Fruit fly (Drosophila melanogaster): ENCODE measurements around the gene Cyp4c3.
A peak's percentile ranks its signal among the peaks of the same experiment; 100 is the strongest.

Gene Cyp4c3

dm6 chr3R:30928634-30929033, 34.8 kb downstream of the Cyp4c3 start:
- no peak for TF ChIP-seq CG10959 (GFP tag; IDR thresholded peaks at IDR 0.05)
- TF ChIP-seq NC2α (GFP tag; optimal IDR thresholded peaks at IDR 0.05): no peak
- TF ChIP-seq YL-1 (GFP tag; optimal IDR thresholded peaks at IDR 0.05): no peak
- TF ChIP-seq CG9437 (GFP tag; optimal IDR thresholded peaks at IDR 0.05): no peak
- no peak for TF ChIP-seq emc (GFP tag; optimal IDR thresholded peaks at IDR 0.05)
- TF ChIP-seq Max (GFP tag; optimal IDR thresholded peaks at IDR 0.05): no peak
- TF ChIP-seq Hr51 (GFP tag; optimal IDR thresholded peaks at IDR 0.05): no peak
- no peak for TF ChIP-seq klu (GFP tag; IDR thresholded peaks at IDR 0.05)
- TF ChIP-seq ab (GFP tag; optimal IDR thresholded peaks at IDR 0.05): no peak
- no peak for TF ChIP-seq fd96Cb (tag; optimal IDR thresholded peaks at IDR 0.05)
- TF ChIP-seq twi (tag; optimal IDR thresholded peaks at IDR 0.05): no peak
- no peak for TF ChIP-seq CG1024 (GFP tag; IDR thresholded peaks at IDR 0.05)
- no peak for TF ChIP-seq CG15269 (tag; optimal IDR thresholded peaks at IDR 0.05)
- no peak for TF ChIP-seq CG5953 (GFP tag; IDR thresholded peaks at IDR 0.05)
- TF ChIP-seq aop (GFP tag; IDR thresholded peaks at IDR 0.05): no peak
- no peak for TF ChIP-seq usp (GFP tag; optimal IDR thresholded peaks at IDR 0.05)
- no peak for TF ChIP-seq CG7556 (GFP tag; optimal IDR thresholded peaks at IDR 0.05)
- TF ChIP-seq cg (GFP tag; optimal IDR thresholded peaks at IDR 0.05): no peak
- TF ChIP-seq ewg (GFP tag; optimal IDR thresholded peaks at IDR 0.05): peak; percentile 37
- no peak for TF ChIP-seq CG11247 (GFP tag; IDR thresholded peaks at IDR 0.05)
- no peak for TF ChIP-seq knrl (GFP tag; IDR thresholded peaks at IDR 0.05; ENCODE audit: partially characterized antibody)
- TF ChIP-seq Dbx (GFP tag; IDR thresholded peaks at IDR 0.05): no peak
- TF ChIP-seq CG10565 (GFP tag; optimal IDR thresholded peaks at IDR 0.05): no peak
- TF ChIP-seq Vsx1 (GFP tag; optimal IDR thresholded peaks at IDR 0.05): no peak
- no peak for TF ChIP-seq CG16779 (GFP tag; IDR thresholded peaks at IDR 0.05)
- no peak for TF ChIP-seq unpg (GFP tag; optimal IDR thresholded peaks at IDR 0.05)
- no peak for TF ChIP-seq Oaz (GFP tag; IDR thresholded peaks at IDR 0.05)
- no peak for TF ChIP-seq phol (tag; optimal IDR thresholded peaks at IDR 0.05)
- no peak for TF ChIP-seq bbx (GFP tag; IDR thresholded peaks at IDR 0.05; ENCODE audit: partially characterized antibody)
- no peak for TF ChIP-seq CG10147 (GFP tag; optimal IDR thresholded peaks at IDR 0.05)
- TF ChIP-seq Sin3A (optimal IDR thresholded peaks at IDR 0.05): no peak
- TF ChIP-seq abd-A (tag; optimal IDR thresholded peaks at IDR 0.05): peak; percentile 21
- TF ChIP-seq Nf-YC (tag; optimal IDR thresholded peaks at IDR 0.05): peak; percentile 79
- TF ChIP-seq CG32767 (GFP tag; IDR thresholded peaks at IDR 0.05): peak; percentile 43; the same call in 1 of the 2 replicates
- no peak for TF ChIP-seq CG12769 (tag; optimal IDR thresholded peaks at IDR 0.05)
- TF ChIP-seq Nf-YB (GFP tag; optimal IDR thresholded peaks at IDR 0.05): peak; percentile 79
- 0 out of 2 replicates have a peak, but pooled peaks have one; percentile 12 for TF ChIP-seq crol (GFP tag; IDR thresholded peaks at IDR 0.05)
- TF ChIP-seq CG12659 (GFP tag; optimal IDR thresholded peaks at IDR 0.05): no peak
- no peak for TF ChIP-seq en (GFP tag; optimal IDR thresholded peaks at IDR 0.05)
- no peak for TF ChIP-seq HLHmδ (GFP tag; optimal IDR thresholded peaks at IDR 0.05)

- TF ChIP-seq CG9727 (GFP tag; optimal IDR thresholded peaks at IDR 0.05): peak; percentile 34
- TF ChIP-seq CG14710 (tag; optimal IDR thresholded peaks at IDR 0.05): peak; percentile 1
- no peak for TF ChIP-seq row (GFP tag; IDR thresholded peaks at IDR 0.05)
- TF ChIP-seq CG31365 (tag; optimal IDR thresholded peaks at IDR 0.05): no peak
- peak; percentile 22 for TF ChIP-seq CG1603 (tag; optimal IDR thresholded peaks at IDR 0.05)
- no peak for TF ChIP-seq CG2202 (tag; optimal IDR thresholded peaks at IDR 0.05)
- peak; percentile 37 for TF ChIP-seq CG15696 (tag; optimal IDR thresholded peaks at IDR 0.05)
- no peak for TF ChIP-seq fd64A (GFP tag; optimal IDR thresholded peaks at IDR 0.05)
- no peak for TF ChIP-seq Hmx (GFP tag; optimal IDR thresholded peaks at IDR 0.05)
- no peak for TF ChIP-seq CG11398 (GFP tag; optimal IDR thresholded peaks at IDR 0.05)
- peak; percentile 14 for TF ChIP-seq CG3407 (GFP tag; optimal IDR thresholded peaks at IDR 0.05)
- TF ChIP-seq Max (GFP tag; optimal IDR thresholded peaks at IDR 0.05): no peak
- no peak for TF ChIP-seq CG2129 (GFP tag; IDR thresholded peaks at IDR 0.05; ENCODE audit: partially characterized antibody)
- peak; percentile 50 for TF ChIP-seq Nf-YB (GFP tag; optimal IDR thresholded peaks at IDR 0.05)
- 0 out of 3 replicates have a peak, but pooled peaks have one; percentile 33 for TF ChIP-seq otp (GFP tag; IDR thresholded peaks at IDR 0.05)
Observed at dm6 chr3R:30932092-30932491, 38.3 kb downstream of the Cyp4c3 start.
